Worm (Caenorhabditis elegans): ENCODE data around the gene lin-7.

Gene lin-7

ce11 chrII:14319227-14319626, 30.0 kb downstream of the lin-7 start (continued):
- TF ChIP-seq ztf-26 (tag; optimal IDR thresholded peaks at IDR 0.05) (no peak), let-526 (GFP tag; IDR thresholded peaks at IDR 0.05) (no peak), nhr-27 (tag; optimal IDR thresholded peaks at IDR 0.05) (no peak), F22D6.2 (tag; optimal IDR thresholded peaks at IDR 0.05) (no peak), F39B2.1 (GFP tag; IDR thresholded peaks at IDR 0.05) (no peak), mcd-1 (GFP tag; IDR thresholded peaks at IDR 0.05) (no peak), hmg-1.2 (GFP tag; IDR thresholded peaks at IDR 0.05) (no peak), nhr-90 (tag; optimal IDR thresholded peaks at IDR 0.05) (no peak), ama-1 (optimal IDR thresholded peaks at IDR 0.05) (no peak), ama-1 (GFP tag; optimal IDR thresholded peaks at IDR 0.05) (no peak), Y53F4B.3 (GFP tag; IDR thresholded peaks at IDR 0.05) (no peak), hmg-20 (GFP tag; IDR thresholded peaks at IDR 0.05) (no peak), Y56A3A.18 (GFP tag; IDR thresholded peaks at IDR 0.05) (0 out of 2 replicates have a peak, but pooled peaks have one; percentile 21), nhr-120 (GFP tag; IDR thresholded peaks at IDR 0.05) (no peak), F57A8.1 (GFP tag; optimal IDR thresholded peaks at IDR 0.05) (no peak), F23B12.7 (tag; optimal IDR thresholded peaks at IDR 0.05; ENCODE audit: insufficient read depth) (no peak), F37B4.10 (GFP tag; IDR thresholded peaks at IDR 0.05) (no peak), attf-5 (GFP tag; optimal IDR thresholded peaks at IDR 0.05) (peak; percentile 11), zim-3 (tag; optimal IDR thresholded peaks at IDR 0.05) (no peak), ccch-3 (GFP tag; optimal IDR thresholded peaks at IDR 0.05) (no peak), B0336.3 (GFP tag; IDR thresholded peaks at IDR 0.05) (no peak), mes-4 (tag; optimal IDR thresholded peaks at IDR 0.05) (no peak), bed-2 (GFP tag; IDR thresholded peaks at IDR 0.05) (no peak), madf-10 (tag; optimal IDR thresholded peaks at IDR 0.05) (no peak), repo-1 (tag; optimal IDR thresholded peaks at IDR 0.05) (no peak), lin-40 (tag; optimal IDR thresholded peaks at IDR 0.05) (no peak)

DNA sequence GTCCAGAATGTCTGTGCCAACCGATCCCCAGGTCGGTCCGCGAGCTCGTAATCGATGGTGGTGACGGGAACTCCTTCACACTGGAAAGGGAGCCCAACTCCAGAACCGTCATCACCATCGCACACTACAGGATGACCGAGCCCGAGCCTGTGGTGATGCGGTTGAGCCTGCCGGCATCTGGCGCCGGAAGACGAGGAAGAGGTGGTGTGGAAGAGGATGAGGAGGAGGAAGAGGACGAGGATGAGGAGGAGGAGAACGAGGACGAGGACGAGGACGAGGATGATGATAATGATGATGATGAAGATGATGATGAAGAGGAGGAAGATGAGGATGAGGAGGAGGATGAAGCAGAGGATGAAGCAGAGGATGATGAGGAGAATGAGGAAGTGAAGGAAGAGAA, 31.2 kb downstream of the lin-7 start, which contains the start of gene Y54G11A.14:
TSS of gene Y54G11A.14 (plus strand) at position 132 of the 400 bp plus-strand sequence.
- TF ChIP-seq zfh-2 (GFP tag; conservative IDR thresholded peaks at IDR 0.05) = peak; percentile 76; the same call in 1 of the 2 replicates
- peak; percentile 3 for TF ChIP-seq akir-1 (GFP tag; optimal IDR thresholded peaks at IDR 0.05)
- no peak for TF ChIP-seq lin-54 (GFP tag; optimal IDR thresholded peaks at IDR 0.05)
- peak; percentile 68 for TF ChIP-seq egrh-3 (GFP tag; IDR thresholded peaks at IDR 0.05)

- peak; percentile 81 for TF ChIP-seq madf-8 (GFP tag; conservative IDR thresholded peaks at IDR 0.05)
- peak; percentile 55 for TF ChIP-seq efl-1 (GFP tag; optimal IDR thresholded peaks at IDR 0.05)
- TF ChIP-seq lsl-1 (GFP tag; optimal IDR thresholded peaks at IDR 0.05) = peak; percentile 95
- peak; percentile 50 for TF ChIP-seq F49E8.2 (tag; optimal IDR thresholded peaks at IDR 0.05; ENCODE audit: insufficient read depth)
- peak; percentile 94 for TF ChIP-seq madf-6 (GFP tag; IDR thresholded peaks at IDR 0.05)
- peak; percentile 93 for TF ChIP-seq F33H1.4 (GFP tag; IDR thresholded peaks at IDR 0.05)
- peak; percentile 38 for TF ChIP-seq lin-54 (GFP tag; optimal IDR thresholded peaks at IDR 0.05)
- peak; percentile 34 for TF ChIP-seq snpc-3.4 (tag; optimal IDR thresholded peaks at IDR 0.05)
- peak; percentile 78 for TF ChIP-seq xnd-1 (tag; optimal IDR thresholded peaks at IDR 0.05)
- no peak for TF ChIP-seq dpff-1 (tag; optimal IDR thresholded peaks at IDR 0.05)
- TF ChIP-seq ztf-18 (tag; optimal IDR thresholded peaks at IDR 0.05) = no peak
- no peak for TF ChIP-seq sptf-2 (GFP tag; optimal IDR thresholded peaks at IDR 0.05)
- TF ChIP-seq tbp1 (GFP tag; optimal IDR thresholded peaks at IDR 0.05) = peak; percentile 9
- peak; percentile 65; the same call in 1 of the 2 replicates for TF ChIP-seq D2030.7 (GFP tag; IDR thresholded peaks at IDR 0.05)
- no peak for TF ChIP-seq madf-10 (tag; optimal IDR thresholded peaks at IDR 0.05)
- TF ChIP-seq B0019.2 (GFP tag; conservative IDR thresholded peaks at IDR 0.05) = no peak
- TF ChIP-seq ceh-91 (GFP tag; IDR thresholded peaks at IDR 0.05) = peak; percentile 66
- no peak for TF ChIP-seq lin-35 (GFP tag; optimal IDR thresholded peaks at IDR 0.05)
- TF ChIP-seq Y79H2A.3 (GFP tag; conservative IDR thresholded peaks at IDR 0.05) = no peak
Observed at ce11 chrII:14312182-14312581, 37.0 kb downstream of the lin-7 start.
